Fruit fly (Drosophila melanogaster): Measurements from ENCODE around the gene twin.

Gene twin

dm6 chr3R:24252494-24252893, 30.7 kb upstream of the twin start, which contains the start of gene beta-PheRS (continued):
- peak; percentile 35 for TF ChIP-seq CG8944 (GFP tag; optimal IDR thresholded peaks at IDR 0.05)
- peak; percentile 71; the same call in 1 of the 3 replicates for TF ChIP-seq CG2199 (GFP tag; IDR thresholded peaks at IDR 0.05)
- no peak for TF ChIP-seq usp (GFP tag; optimal IDR thresholded peaks at IDR 0.05)
- peak; percentile 91 for TF ChIP-seq row (GFP tag; IDR thresholded peaks at IDR 0.05)
- TF ChIP-seq CG10209 (GFP tag; optimal IDR thresholded peaks at IDR 0.05), result no peak
- no peak for TF ChIP-seq gt (GFP tag; IDR thresholded peaks at IDR 0.05)
- TF ChIP-seq slp2 (GFP tag; optimal IDR thresholded peaks at IDR 0.05), result peak; percentile 29
- TF ChIP-seq CG8290 (GFP tag; optimal IDR thresholded peaks at IDR 0.05), result peak; percentile 88
- TF ChIP-seq CG8290 (tag; optimal IDR thresholded peaks at IDR 0.05), result peak in 1 of 2 experiments; percentile 80
- TF ChIP-seq sens-2 (GFP tag; IDR thresholded peaks at IDR 0.05), result no peak
- TF ChIP-seq CG15011 (GFP tag; optimal IDR thresholded peaks at IDR 0.05), result no peak
- TF ChIP-seq CG1602 (GFP tag; optimal IDR thresholded peaks at IDR 0.05), result peak; percentile 26
- peak; percentile 93 for TF ChIP-seq CG16813 (GFP tag; IDR thresholded peaks at IDR 0.05; ENCODE audit: partially characterized antibody)
- peak; percentile 79 for TF ChIP-seq ERR (GFP tag; optimal IDR thresholded peaks at IDR 0.05)
- no peak for TF ChIP-seq Deaf1 (tag; optimal IDR thresholded peaks at IDR 0.05)
- peak; percentile 23 for TF ChIP-seq wek (GFP tag; optimal IDR thresholded peaks at IDR 0.05)
- TF ChIP-seq trem (tag; optimal IDR thresholded peaks at IDR 0.05), result peak; percentile 82
- peak; percentile 58 for TF ChIP-seq NfI (GFP tag; optimal IDR thresholded peaks at IDR 0.05)
- no peak for TF ChIP-seq CG6765 (GFP tag; optimal IDR thresholded peaks at IDR 0.05)
- TF ChIP-seq knrl (GFP tag; IDR thresholded peaks at IDR 0.05; ENCODE audit: partially characterized antibody), result peak; percentile 92
- TF ChIP-seq Dad (GFP tag; optimal IDR thresholded peaks at IDR 0.05), result peak; percentile 18
- no peak for TF ChIP-seq CG14965 (GFP tag; optimal IDR thresholded peaks at IDR 0.05; ENCODE audit: borderline replicate concordance)
- TF ChIP-seq fd64A (GFP tag; optimal IDR thresholded peaks at IDR 0.05), result no peak
- TF ChIP-seq vnd (GFP tag; IDR thresholded peaks at IDR 0.05; ENCODE audit: partially characterized antibody), result peak; percentile 90
- peak; percentile 52 for TF ChIP-seq az2 (GFP tag; optimal IDR thresholded peaks at IDR 0.05)
- 0 out of 3 replicates have a peak, but pooled peaks have one; percentile 14 for TF ChIP-seq CG6175 (GFP tag; IDR thresholded peaks at IDR 0.05)
- TF ChIP-seq CG13424 (tag; optimal IDR thresholded peaks at IDR 0.05), result peak; percentile 66

DNA sequence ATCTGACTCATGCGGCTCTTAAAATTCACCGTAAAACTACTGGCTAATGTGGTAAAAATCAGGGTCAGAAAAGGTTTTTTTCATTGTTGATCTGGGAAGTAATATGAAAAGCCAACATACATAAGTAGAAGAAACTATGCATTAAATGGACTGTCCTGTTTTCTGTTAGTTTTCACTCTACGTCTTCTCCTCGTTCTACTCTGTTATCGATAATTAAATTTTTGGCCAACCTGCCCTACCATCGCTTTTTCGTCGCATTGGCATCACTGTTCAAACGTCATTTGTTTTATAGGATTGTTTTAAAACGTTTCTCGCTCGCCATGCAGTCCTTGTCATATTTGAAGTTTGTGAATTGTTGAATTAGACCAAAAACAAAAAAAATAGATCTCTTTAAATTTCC, 13.0 kb upstream of the twin start:
- TF ChIP-seq Myb (GFP tag; optimal IDR thresholded peaks at IDR 0.05) (peak; percentile 1), CG34224 (GFP tag; IDR thresholded peaks at IDR 0.05; ENCODE audit: partially characterized antibody) (0 out of 3 replicates have a peak, but pooled peaks have one; percentile 15), mld (GFP tag; IDR thresholded peaks at IDR 0.05; ENCODE audit: partially characterized antibody) (no peak), sens (GFP tag) (no peak), CG7963 (GFP tag; IDR thresholded peaks at IDR 0.05; ENCODE audit: partially characterized antibody) (0 out of 3 replicates have a peak, but pooled peaks have one; percentile 32), Dref (GFP tag; IDR thresholded peaks at IDR 0.05) (peak; percentile 54), Scr (GFP tag; IDR thresholded peaks at IDR 0.05; ENCODE audit: partially characterized antibody) (peak; percentile 8; the same call in 1 of the 2 replicates), CG2116 (GFP tag; optimal IDR thresholded peaks at IDR 0.05) (peak; percentile 7), Sry-δ (GFP tag; optimal IDR thresholded peaks at IDR 0.05) (peak; percentile 55), CG4730 (GFP tag; IDR thresholded peaks at IDR 0.05) (no peak), CG7745 (tag; optimal IDR thresholded peaks at IDR 0.05) (peak; percentile 21), pzg (GFP tag; optimal IDR thresholded peaks at IDR 0.05) (peak; percentile 2), CrebB (tag; optimal IDR thresholded peaks at IDR 0.05) (no peak)
